Worm (Caenorhabditis elegans) whole organism, L4 larva: ENCODE results near the gene Y46C8AL.11.

Source experiments
- nhr-11 ChIP-seq: fragments of 150-350 bp; optimal IDR thresholded peaks from 2 replicates; lab custom pipeline; 2014; ENCODE audit warnings: missing biosample characterization, missing genetic modification characterization
- zip-11 ChIP-seq: fragments of 200-800 bp; sonication (Bioruptor generic); IDR thresholded peaks from 2 replicates; pipeline ENCODE4 v1.3.6; 2022; ENCODE audit warnings: missing genetic modification characterization, missing compliant biosample characterization

- TF ChIP-seq nhr-11 (tag; lab: Kevin White, UChicago) (no peak), zip-11 (GFP tag; lab: Robert Waterston, UW) (no peak)
These were observed 38.5 kb upstream of the Y46C8AL.11 start, which contains the start of gene F56D6.21 for ce11 chrIV:3904620-3905019.
